Worm (Caenorhabditis elegans): ENCODE data around the gene C37E2.3.

- no peak for TF ChIP-seq tbx-2 (tag; optimal IDR thresholded peaks at IDR 0.05)
- no peak for TF ChIP-seq elt-3 (tag; optimal IDR thresholded peaks at IDR 0.05)
- TF ChIP-seq lsy-2 (tag; optimal IDR thresholded peaks at IDR 0.05), result no peak
- no peak for TF ChIP-seq nhr-84 (tag; optimal IDR thresholded peaks at IDR 0.05)
- no peak for TF ChIP-seq dsc-1 (tag; optimal IDR thresholded peaks at IDR 0.05)
- TF ChIP-seq mef-2 (tag; optimal IDR thresholded peaks at IDR 0.05), result no peak
- no peak for TF ChIP-seq ztf-11 (tag; optimal IDR thresholded peaks at IDR 0.05)
These were observed 23.3 kb upstream of the C37E2.3 start, which contains the start of gene ceh-90 for ce11 chrX:14156913-14157312.

Measured in whole organism, L1 larva.